Worm (Caenorhabditis elegans) whole organism, young adult: Measurements from ENCODE around the gene C44C10.5.

Source experiments
- aptf-3 ChIP-seq: fragments of 200-800 bp; sonication (Bioruptor generic); IDR thresholded peaks from 2 replicates; pipeline ENCODE4 v1.3.6; 2022; ENCODE audit warnings: missing genetic modification characterization, missing compliant biosample characterization
- chd-7 ChIP-seq: sonication (generic microtip); optimal IDR thresholded peaks from 2 replicates; lab custom pipeline; 2016; ENCODE audit warnings: mild to moderate bottlenecking, missing genetic modification characterization, moderate library complexity, missing compliant biosample characterization
- dpff-1 ChIP-seq: sonication (generic microtip); optimal IDR thresholded peaks from 2 replicates; lab custom pipeline; 2017; ENCODE audit warnings: mild to moderate bottlenecking, missing genetic modification characterization, missing compliant biosample characterization
- efl-1 ChIP-seq: fragments of 150-350 bp; optimal IDR thresholded peaks from 2 replicates; lab custom pipeline; 2014; ENCODE audit warnings: missing biosample characterization, missing genetic modification reagents, missing genetic modification characterization
- ets-4 ChIP-seq: fragments of 200-800 bp; sonication (Bioruptor generic); optimal IDR thresholded peaks from 2 replicates; lab custom pipeline; 2018; ENCODE audit warnings: mild to moderate bottlenecking, missing genetic modification characterization, missing compliant biosample characterization
- let-526 ChIP-seq: fragments of 200-800 bp; sonication (Bioruptor generic); IDR thresholded peaks from 2 replicates; pipeline ENCODE4 v1.3.6; 2022; ENCODE audit warnings: missing genetic modification reagents, missing genetic modification characterization, missing compliant biosample characterization
- mel-28 ChIP-seq: sonication (generic microtip); optimal IDR thresholded peaks from 2 replicates; lab custom pipeline; 2016; ENCODE audit warnings: borderline replicate concordance, mild to moderate bottlenecking, missing genetic modification characterization, missing compliant biosample characterization
- zim-3 ChIP-seq: sonication (generic microtip); optimal IDR thresholded peaks from 2 replicates; lab custom pipeline; 2017; ENCODE audit warnings: mild to moderate bottlenecking, missing genetic modification characterization, moderate library complexity, missing compliant biosample characterization

DNA sequence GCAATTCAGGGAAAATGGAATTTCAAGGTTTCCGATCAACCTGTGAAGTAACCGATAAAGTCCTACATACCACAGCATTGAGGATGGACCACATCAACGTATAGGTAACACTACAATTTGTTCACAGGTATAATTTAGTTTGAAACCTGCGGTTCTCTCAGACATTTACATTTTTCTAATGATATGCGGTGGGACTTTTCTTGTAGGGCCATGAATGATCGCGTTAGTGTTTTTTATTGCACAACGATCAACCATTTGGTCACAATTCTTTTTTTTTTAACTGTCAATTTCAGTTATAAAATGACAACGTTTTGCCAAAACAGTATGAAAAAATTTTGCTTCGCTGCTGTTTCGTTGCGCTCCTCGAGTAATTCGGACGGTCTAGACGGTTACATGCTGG is 6.4 kb downstream of the C44C10.5 start, which contains the start of gene C44C10.12:
- TF ChIP-seq dpff-1 (tag; lab: Kevin White, UChicago) (no peak), chd-7 (tag; lab: Kevin White, UChicago) (no peak), aptf-3 (GFP tag; lab: Robert Waterston, UW) (no peak), efl-1 (no peak), ets-4 (GFP tag; lab: Kevin White, UChicago) (no peak), mel-28 (tag; lab: Kevin White, UChicago) (no peak), zim-3 (tag; lab: Kevin White, UChicago) (no peak), let-526 (GFP tag; lab: Robert Waterston, UW) (no peak)
